Worm (Caenorhabditis elegans) whole organism, L4 larva: Measurements from ENCODE around the gene mps-1.

Experiments used
- D1046.2 ChIP-seq: fragments of 200-800 bp; sonication (Bioruptor generic); IDR thresholded peaks from 2 replicates; pipeline ENCODE4 v1.3.6; 2022; ENCODE audit warnings: missing genetic modification characterization, missing compliant biosample characterization
- F10B5.3 ChIP-seq: sonication (generic microtip); optimal IDR thresholded peaks from 2 replicates; lab custom pipeline; 2016; ENCODE audit warnings: mild to moderate bottlenecking, missing genetic modification characterization, missing compliant biosample characterization
- F44E2.7 ChIP-seq: fragments of 200-800 bp; sonication (Bioruptor generic); IDR thresholded peaks from 2 replicates; pipeline ENCODE4 v2.1.2; 2022; ENCODE audit warnings: missing genetic modification characterization, missing compliant biosample characterization
- R02D3.7 ChIP-seq: fragments of 150-350 bp; sonication (generic microtip); optimal IDR thresholded peaks from 3 replicates; lab custom pipeline; 2014; ENCODE audit warnings: missing biosample characterization, missing genetic modification characterization
- T20F7.1 ChIP-seq: fragments of 200-800 bp; sonication (Bioruptor generic); optimal IDR thresholded peaks from 2 replicates; lab custom pipeline; 2018; ENCODE audit warnings: mild to moderate bottlenecking, missing genetic modification characterization, missing compliant biosample characterization
- ZK337.2 ChIP-seq: fragments of 200-800 bp; sonication (Bioruptor generic); IDR thresholded peaks from 2 replicates; pipeline ENCODE4 v1.3.6; 2022; ENCODE audit warnings: missing genetic modification reagents, missing genetic modification characterization, missing compliant biosample characterization
- aha-1 ChIP-seq: fragments of 150-350 bp; peaks from one replicate; lab custom pipeline; 2014; ENCODE audit warnings: missing biosample characterization, missing genetic modification characterization
- ceh-28 ChIP-seq: fragments of 150-350 bp; optimal IDR thresholded peaks from 2 replicates; lab custom pipeline; 2014; ENCODE audit warnings: missing biosample characterization, missing genetic modification reagents, missing genetic modification characterization
- ceh-44 ChIP-seq: fragments of 200-800 bp; sonication (Bioruptor generic); IDR thresholded peaks from 2 replicates; pipeline ENCODE4 v1.3.6; 2022; ENCODE audit warnings: missing genetic modification reagents, missing genetic modification characterization, missing compliant biosample characterization
- ceh-82 ChIP-seq: sonication (generic microtip); optimal IDR thresholded peaks from 2 replicates; lab custom pipeline; 2017; ENCODE audit warnings: missing biosample characterization, missing genetic modification characterization
- cey-2 ChIP-seq: sonication (generic microtip); optimal IDR thresholded peaks from 3 replicates; lab custom pipeline; 2017; ENCODE audit warnings: missing genetic modification characterization, mild to moderate bottlenecking, missing compliant biosample characterization, antibody characterized with exemption, borderline replicate concordance; ENCODE audit not compliant: insufficient read depth
- ctbp-1 ChIP-seq: fragments of 200-800 bp; sonication (Bioruptor generic); IDR thresholded peaks from 2 replicates; pipeline ENCODE4 v1.3.6; 2022; ENCODE audit warnings: missing genetic modification reagents, missing genetic modification characterization, missing compliant biosample characterization
- daf-12 ChIP-seq: fragments of 150-350 bp; optimal IDR thresholded peaks from 2 replicates; lab custom pipeline; 2014; ENCODE audit warnings: missing biosample characterization, missing genetic modification reagents, missing genetic modification characterization
- daf-16 ChIP-seq, 3 experiments: sonication (generic microtip); optimal IDR thresholded peaks; 2 replicates each; lab custom pipeline; 2016 to 2017; ENCODE audit warnings: missing genetic modification characterization in 3 of 3, missing genetic modification reagents in 3 of 3, mild to moderate bottlenecking in 2 of 3, missing compliant biosample characterization in 2 of 3, missing biosample characterization in 1 of 3, moderate library complexity in 1 of 3
- daf-19 ChIP-seq: fragments of 200-800 bp; sonication (Bioruptor generic); conservative IDR thresholded peaks from 2 replicates; pipeline ENCODE4 v1.3.6; 2022; ENCODE audit warnings: missing genetic modification characterization, missing compliant biosample characterization
- daf-8 ChIP-seq: fragments of 200-800 bp; sonication (Bioruptor generic); IDR thresholded peaks from 2 replicates; pipeline ENCODE4 v1.3.6; 2022; ENCODE audit warnings: missing genetic modification characterization, missing compliant biosample characterization
- dmd-8 ChIP-seq: fragments of 200-800 bp; sonication (Bioruptor generic); IDR thresholded peaks from 2 replicates; pipeline ENCODE4 v1.3.6; 2022; ENCODE audit warnings: missing genetic modification characterization, missing compliant biosample characterization
- dpl-1 ChIP-seq: fragments of 150-350 bp; optimal IDR thresholded peaks from 2 replicates; lab custom pipeline; 2014; ENCODE audit warnings: missing biosample characterization, missing genetic modification reagents, missing genetic modification characterization
- dve-1 ChIP-seq: sonication (generic microtip); optimal IDR thresholded peaks from 2 replicates; lab custom pipeline; 2017; ENCODE audit warnings: antibody characterized with exemption, mild to moderate bottlenecking, missing genetic modification characterization, missing compliant biosample characterization; ENCODE audit not compliant: insufficient read depth
- egl-27 ChIP-seq: sonication (generic microtip); optimal IDR thresholded peaks from 3 replicates; lab custom pipeline; 2017; ENCODE audit warnings: missing biosample characterization, missing genetic modification reagents, missing genetic modification characterization
- gei-8 ChIP-seq: fragments of 200-800 bp; sonication (Bioruptor generic); optimal IDR thresholded peaks from 2 replicates; lab custom pipeline; 2018; ENCODE audit warnings: mild to moderate bottlenecking, missing genetic modification characterization, missing compliant biosample characterization
- hif-1 ChIP-seq, 2 experiments: sonication (generic microtip); optimal IDR thresholded peaks; 2 replicates each; lab custom pipeline; 2016 to 2017; ENCODE audit warnings: missing compliant biosample characterization in 2 of 2, missing genetic modification characterization in 2 of 2, missing genetic modification reagents in 2 of 2, missing genotype in 2 of 2, mild to moderate bottlenecking in 1 of 2
- hlh-30 ChIP-seq: sonication (generic microtip); optimal IDR thresholded peaks from 2 replicates; lab custom pipeline; 2017; ENCODE audit warnings: antibody characterized with exemption, mild to moderate bottlenecking, missing genetic modification characterization, missing compliant biosample characterization; ENCODE audit not compliant: insufficient read depth
- lin-13 ChIP-seq: fragments of 150-350 bp; optimal IDR thresholded peaks from 2 replicates; lab custom pipeline; 2014; ENCODE audit warnings: missing biosample characterization, missing genetic modification reagents, missing genetic modification characterization
- lin-29 ChIP-seq: fragments of 200-800 bp; sonication (Bioruptor generic); IDR thresholded peaks from 2 replicates; pipeline ENCODE4 v1.3.6; 2022; ENCODE audit warnings: missing genetic modification reagents, missing genetic modification characterization, missing compliant biosample characterization
- lin-38 ChIP-seq: fragments of 200-800 bp; sonication (Bioruptor generic); IDR thresholded peaks from 2 replicates; pipeline ENCODE4 v1.3.6; 2022; ENCODE audit warnings: missing genetic modification reagents, missing genetic modification characterization, missing compliant biosample characterization
- lir-3 ChIP-seq: sonication (generic microtip); optimal IDR thresholded peaks from 2 replicates; lab custom pipeline; 2016; ENCODE audit warnings: mild to moderate bottlenecking, missing genetic modification characterization, missing compliant biosample characterization
- nhr-10 ChIP-seq: fragments of 150-350 bp; optimal IDR thresholded peaks from 2 replicates; lab custom pipeline; 2014; ENCODE audit warnings: missing biosample characterization, missing genetic modification characterization
- nhr-111 ChIP-seq: fragments of 200-800 bp; sonication (Bioruptor generic); optimal IDR thresholded peaks from 2 replicates; lab custom pipeline; 2018; ENCODE audit warnings: mild to moderate bottlenecking, missing genetic modification characterization, missing compliant biosample characterization
- nhr-28 ChIP-seq: fragments of 150-350 bp; optimal IDR thresholded peaks from 2 replicates; lab custom pipeline; 2014; ENCODE audit warnings: missing biosample characterization, missing genetic modification characterization
- nhr-42 ChIP-seq: fragments of 200-800 bp; sonication (Bioruptor generic); IDR thresholded peaks from 2 replicates; pipeline ENCODE4 v1.3.6; 2022; ENCODE audit warnings: missing genetic modification characterization, missing compliant biosample characterization
- nhr-6 ChIP-seq: fragments of 150-350 bp; optimal IDR thresholded peaks from 2 replicates; lab custom pipeline; 2014; ENCODE audit warnings: missing biosample characterization, missing genetic modification characterization
- pha-4 ChIP-seq, 2 experiments: fragments of 150-350 bp in 1 of 2; fragments of 200-800 bp in 1 of 2; sonication (Bioruptor generic) in 1 of 2; IDR thresholded peaks in 1 of 2; optimal IDR thresholded peaks in 1 of 2; 2 replicates each; pipeline versions ENCODE4 v1.3.6 to Lab custom; 2014 to 2022; ENCODE audit warnings: missing genetic modification characterization in 2 of 2, missing genetic modification reagents in 2 of 2, missing biosample characterization in 1 of 2, missing compliant biosample characterization in 1 of 2
- pqm-1 ChIP-seq: sonication (generic microtip); optimal IDR thresholded peaks from 2 replicates; lab custom pipeline; 2017; ENCODE audit warnings: missing biosample characterization, missing genetic modification characterization
- skn-1 ChIP-seq: fragments of 150-350 bp; optimal IDR thresholded peaks from 2 replicates; lab custom pipeline; 2014; ENCODE audit warnings: missing biosample characterization, missing genetic modification characterization
- snpc-1.2 ChIP-seq: fragments of 200-800 bp; sonication (Bioruptor generic); IDR thresholded peaks from 2 replicates; pipeline ENCODE4 v1.3.6; 2022; ENCODE audit warnings: missing genetic modification reagents, missing genetic modification characterization, missing compliant biosample characterization
- spr-3 ChIP-seq: fragments of 200-800 bp; sonication (Bioruptor generic); optimal IDR thresholded peaks from 2 replicates; lab custom pipeline; 2018; ENCODE audit warnings: mild to moderate bottlenecking, missing genetic modification characterization, missing compliant biosample characterization
- tag-97 ChIP-seq: fragments of 200-800 bp; sonication (Bioruptor generic); IDR thresholded peaks from 2 replicates; pipeline ENCODE4 v1.3.6; 2022; ENCODE audit warnings: missing genetic modification characterization, missing compliant biosample characterization
- unc-130 ChIP-seq: sonication (generic microtip); optimal IDR thresholded peaks from 2 replicates; lab custom pipeline; 2016; ENCODE audit warnings: missing genetic modification reagents, missing genetic modification characterization, missing compliant biosample characterization
- zfp-2 ChIP-seq: sonication (generic microtip); optimal IDR thresholded peaks from 2 replicates; lab custom pipeline; 2016; ENCODE audit warnings: mild to moderate bottlenecking, missing genetic modification characterization, missing compliant biosample characterization
- zfp-3 ChIP-seq: fragments of 200-800 bp; sonication (Bioruptor generic); conservative IDR thresholded peaks from 2 replicates; pipeline ENCODE4 v1.3.6; 2022; ENCODE audit warnings: missing genetic modification reagents, missing genetic modification characterization, missing compliant biosample characterization
- zip-11 ChIP-seq: fragments of 200-800 bp; sonication (Bioruptor generic); IDR thresholded peaks from 2 replicates; pipeline ENCODE4 v1.3.6; 2022; ENCODE audit warnings: missing genetic modification characterization, missing compliant biosample characterization
- zip-2 ChIP-seq: fragments of 150-350 bp; optimal IDR thresholded peaks from 2 replicates; lab custom pipeline; 2014; ENCODE audit warnings: missing biosample characterization, missing genetic modification characterization
- ztf-11 ChIP-seq: fragments of 150-350 bp; optimal IDR thresholded peaks from 2 replicates; lab custom pipeline; 2014; ENCODE audit warnings: missing biosample characterization, missing genetic modification characterization
- ztf-7 ChIP-seq: fragments of 150-350 bp; optimal IDR thresholded peaks from 2 replicates; lab custom pipeline; 2014; ENCODE audit warnings: missing biosample characterization, missing genetic modification characterization

mps-1 gene

ce11 chrII:6246054-6246453 is 48.1 kb downstream of the mps-1 start, which contains the start of gene lelo-1:
Gene lelo-1, plus strand, starts transcription at chrII:6246354.
- TF ChIP-seq gei-8 (GFP tag; lab: Kevin White, UChicago) (no peak), ztf-11 (no peak), snpc-1.2 (GFP tag; lab: Robert Waterston, UW) (no peak), egl-27 (no peak), cey-2 (tag; lab: Kevin White, UChicago) (no peak), hif-1 (tag; optimal IDR thresholded peaks at IDR 0.05; lab: Kevin White, UChicago) (no peak), nhr-6 (tag; lab: Kevin White, UChicago) (no peak), nhr-42 (GFP tag; lab: Robert Waterston, UW) (no peak), skn-1 (tag; lab: Kevin White, UChicago) (no peak), nhr-111 (GFP tag; lab: Kevin White, UChicago) (no peak), hlh-30 (tag; lab: Kevin White, UChicago) (no peak), D1046.2 (GFP tag; lab: Robert Waterston, UW) (no peak), zfp-2 (no peak), lin-38 (GFP tag; lab: Robert Waterston, UW) (no peak)

- TF ChIP-seq dpl-1 (GFP tag; lab: Kevin White, UChicago): peak; percentile 58
- TF ChIP-seq F44E2.7 (GFP tag; lab: Robert Waterston, UW): no peak
These were observed 48.9 kb downstream of the mps-1 start, which contains the start of gene blos-4 for ce11 chrII:6245199-6245702. Gene blos-4, plus strand, starts transcription at chrII:6245249.

- no peak for TF ChIP-seq lir-3
- TF ChIP-seq hlh-30 (tag; lab: Kevin White, UChicago): no peak
- TF ChIP-seq ctbp-1 (GFP tag; lab: Robert Waterston, UW): no peak
- TF ChIP-seq ceh-28 (tag; lab: Kevin White, UChicago): no peak
- TF ChIP-seq zfp-3: no peak
- no peak for TF ChIP-seq cey-2 (tag; lab: Kevin White, UChicago)
- TF ChIP-seq snpc-1.2 (GFP tag; lab: Robert Waterston, UW): no peak
- TF ChIP-seq D1046.2 (GFP tag; lab: Robert Waterston, UW): no peak
- TF ChIP-seq pqm-1: peak; percentile 89
- no peak for TF ChIP-seq nhr-42 (GFP tag; lab: Robert Waterston, UW)
- no peak for TF ChIP-seq R02D3.7
- TF ChIP-seq zfp-2: no peak
- TF ChIP-seq lin-29 (GFP tag; lab: Robert Waterston, UW): no peak
- no peak for TF ChIP-seq zip-11 (GFP tag; lab: Robert Waterston, UW)
- no peak for TF ChIP-seq dmd-8 (GFP tag; lab: Robert Waterston, UW)
- no peak for TF ChIP-seq F10B5.3
- TF ChIP-seq daf-8 (GFP tag; lab: Robert Waterston, UW): no peak
- TF ChIP-seq lin-13 (GFP tag; lab: Kevin White, UChicago): no peak
- no peak for TF ChIP-seq ceh-44
- no peak for TF ChIP-seq ZK337.2 (GFP tag; lab: Robert Waterston, UW)
- no peak for TF ChIP-seq nhr-10 (tag; lab: Kevin White, UChicago)
- TF ChIP-seq pha-4 (GFP tag; IDR thresholded peaks at IDR 0.05; lab: Robert Waterston, UW): no peak
- TF ChIP-seq pha-4 (tag; optimal IDR thresholded peaks at IDR 0.05; lab: Kevin White, UChicago): no peak
- TF ChIP-seq spr-3 (GFP tag; lab: Kevin White, UChicago): no peak
- no peak for TF ChIP-seq zip-2 (tag; lab: Kevin White, UChicago)
- TF ChIP-seq unc-130 (GFP tag; lab: Kevin White, UChicago): no peak
- TF ChIP-seq tag-97 (GFP tag; lab: Robert Waterston, UW): no peak
- TF ChIP-seq T20F7.1 (GFP tag; lab: Kevin White, UChicago): no peak
- peak; percentile 12 for TF ChIP-seq dve-1
- TF ChIP-seq ceh-82 (tag; lab: Kevin White, UChicago): no peak
- TF ChIP-seq aha-1: peak; percentile 14
- TF ChIP-seq nhr-28 (tag; lab: Kevin White, UChicago): peak; percentile 81
- peak; percentile 24 for TF ChIP-seq nhr-6 (tag; lab: Kevin White, UChicago)
- no peak for TF ChIP-seq nhr-111 (GFP tag; lab: Kevin White, UChicago)
- TF ChIP-seq ztf-7: no peak
- TF ChIP-seq F44E2.7 (GFP tag; lab: Robert Waterston, UW): no peak
- no peak for TF ChIP-seq daf-12 (tag; lab: Kevin White, UChicago)
- no peak for TF ChIP-seq daf-19 (GFP tag; lab: Robert Waterston, UW)
- TF ChIP-seq daf-16 (GFP tag; optimal IDR thresholded peaks at IDR 0.05; lab: Kevin White, UChicago): no peak
- no peak for TF ChIP-seq daf-16 (tag; optimal IDR thresholded peaks at IDR 0.05; lab: Kevin White, UChicago)
These were observed 50.0 kb downstream of the mps-1 start, which contains the start of gene tat-4 for ce11 chrII:6244171-6244570. Gene tat-4, minus strand, starts transcription at chrII:6244287.
